Fruit fly (Drosophila melanogaster) whole organism, adult: Measurements from ENCODE around the gene bocks.

Experiments
- CG11617 ChIP-seq: fragments of 200-800 bp; sonication (Bioruptor generic); optimal IDR thresholded peaks from 2 replicates; lab custom pipeline; 2017; ENCODE audit warnings: mild to moderate bottlenecking, missing biosample characterization, missing genetic modification reagents, missing genetic modification characterization
- CG12768 ChIP-seq: fragments of 200-800 bp; sonication (Bioruptor generic); optimal IDR thresholded peaks from 2 replicates; lab custom pipeline; 2017; ENCODE audit warnings: missing biosample characterization, missing genetic modification characterization, mild to moderate bottlenecking, moderate library complexity, missing genetic modification reagents
- CG14711 ChIP-seq: fragments of 200-800 bp; sonication (Bioruptor generic); optimal IDR thresholded peaks from 2 replicates; lab custom pipeline; 2018; ENCODE audit warnings: missing biosample characterization, mild to moderate bottlenecking, missing genetic modification characterization, moderate library complexity
- CG1620 ChIP-seq: fragments of 200-800 bp; sonication (Bioruptor generic); optimal IDR thresholded peaks from 2 replicates; lab custom pipeline; 2016; ENCODE audit warnings: missing biosample characterization, missing genetic modification characterization
- CG33017 ChIP-seq: fragments of 200-800 bp; sonication (Bioruptor generic); optimal IDR thresholded peaks from 2 replicates; lab custom pipeline; 2018; ENCODE audit warnings: missing biosample characterization, mild to moderate bottlenecking, missing genetic modification characterization, moderate library complexity
- CG5204 ChIP-seq: fragments of 200-800 bp; sonication (Bioruptor generic); optimal IDR thresholded peaks from 2 replicates; lab custom pipeline; 2016; ENCODE audit warnings: missing biosample characterization, missing genetic modification characterization
- CG7045 ChIP-seq: fragments of 200-800 bp; sonication (Bioruptor generic); optimal IDR thresholded peaks from 2 replicates; lab custom pipeline; 2017; ENCODE audit warnings: missing biosample characterization, mild to moderate bottlenecking, missing genetic modification characterization
- CG7101 ChIP-seq: fragments of 200-800 bp; sonication (Bioruptor generic); optimal IDR thresholded peaks from 2 replicates; lab custom pipeline; 2018; ENCODE audit warnings: missing biosample characterization, mild to moderate bottlenecking, missing genetic modification characterization, moderate library complexity
- Clk ChIP-seq: fragments of 200-800 bp; sonication (Bioruptor generic); optimal IDR thresholded peaks from 2 replicates; lab custom pipeline; 2017; ENCODE audit warnings: missing biosample characterization, missing genetic modification characterization
- Crg-1 ChIP-seq: fragments of 200-800 bp; sonication (Bioruptor generic); optimal IDR thresholded peaks from 2 replicates; lab custom pipeline; 2016; ENCODE audit warnings: missing biosample characterization, missing genetic modification characterization
- Hr96 ChIP-seq: fragments of 200-800 bp; sonication (Bioruptor generic); optimal IDR thresholded peaks from 2 replicates; lab custom pipeline; 2016; ENCODE audit warnings: missing biosample characterization, missing genetic modification characterization
- Mnt ChIP-seq: fragments of 200-800 bp; sonication (Bioruptor generic); optimal IDR thresholded peaks from 2 replicates; lab custom pipeline; 2016; ENCODE audit warnings: missing biosample characterization, mild to moderate bottlenecking, missing genetic modification characterization
- bab1 ChIP-seq: fragments of 200-800 bp; sonication (Bioruptor generic); optimal IDR thresholded peaks from 3 replicates; lab custom pipeline; 2019; ENCODE audit warnings: missing biosample characterization, mild to moderate bottlenecking, missing genetic modification characterization, moderate library complexity
- cic ChIP-seq: fragments of 200-800 bp; sonication (Bioruptor generic); optimal IDR thresholded peaks from 2 replicates; lab custom pipeline; 2017; ENCODE audit warnings: missing biosample characterization, mild to moderate bottlenecking, missing genetic modification characterization, moderate library complexity
- cnc ChIP-seq, 2 experiments: fragments of >200 bp; optimal IDR thresholded peaks; 2 replicates each; lab custom pipeline; 2017
- kay ChIP-seq: fragments of 200-800 bp; sonication (Bioruptor generic); peaks from one replicate; lab custom pipeline; 2016; ENCODE audit warnings: missing biosample characterization, missing genetic modification characterization, borderline replicate concordance
- ovo ChIP-seq: fragments of 200-800 bp; sonication (Bioruptor generic); optimal IDR thresholded peaks from 2 replicates; lab custom pipeline; 2016; ENCODE audit warnings: missing biosample characterization, missing genetic modification characterization
- pad ChIP-seq: fragments of 200-800 bp; sonication (Bioruptor generic); optimal IDR thresholded peaks from 3 replicates; lab custom pipeline; 2017; ENCODE audit warnings: missing biosample characterization, missing genetic modification characterization, mild to moderate bottlenecking, moderate library complexity, missing genetic modification reagents
- tj ChIP-seq: fragments of 200-800 bp; sonication (Bioruptor generic); optimal IDR thresholded peaks from 3 replicates; lab custom pipeline; 2017; ENCODE audit warnings: missing biosample characterization, mild to moderate bottlenecking, missing genetic modification characterization, moderate library complexity
- toe ChIP-seq: fragments of 200-800 bp; sonication (Bioruptor generic); optimal IDR thresholded peaks from 2 replicates; lab custom pipeline; 2016; ENCODE audit warnings: missing biosample characterization, missing genetic modification characterization

Gene bocks

DNA sequence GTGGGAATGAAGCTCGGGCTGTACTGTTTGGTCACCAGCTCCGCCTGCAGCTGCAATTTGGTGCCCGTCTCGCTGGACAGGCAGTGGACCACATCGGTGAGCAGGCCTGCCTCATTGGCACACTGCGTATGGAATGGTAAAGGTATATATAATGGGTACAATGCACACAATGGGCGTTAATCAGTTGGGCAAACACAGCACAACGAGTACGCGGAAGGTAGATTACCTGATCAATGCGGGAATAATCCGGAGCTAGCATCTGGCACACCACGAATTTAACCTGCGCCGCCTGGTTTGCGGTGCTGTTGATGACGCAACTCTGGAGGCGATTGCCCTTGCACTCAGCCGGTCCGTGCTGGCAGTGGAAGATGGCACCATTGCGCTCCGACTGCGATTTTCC lies 34.6 kb upstream of the bocks start:
- no peak for TF ChIP-seq CG1620 (GFP tag; lab: Kevin White, UChicago)
- TF ChIP-seq Hr96 (GFP tag; lab: Kevin White, UChicago) = no peak
- TF ChIP-seq kay (GFP tag; lab: Kevin White, UChicago) = no peak
- TF ChIP-seq cnc (optimal IDR thresholded peaks at IDR 0.05; lab: Kevin White, UChicago) = no peak
- no peak for TF ChIP-seq Clk (GFP tag; lab: Kevin White, UChicago)
- TF ChIP-seq CG12768 (GFP tag; lab: Kevin White, UChicago) = no peak
- no peak for TF ChIP-seq CG14711 (tag; lab: Kevin White, UChicago)

dm6 chr3R:9620278-9620677 lies 29.5 kb upstream of the bocks start:
- TF ChIP-seq ovo (GFP tag; lab: Kevin White, UChicago) (no peak), pad (GFP tag; lab: Kevin White, UChicago) (no peak), Mnt (GFP tag; lab: Kevin White, UChicago) (no peak), cic (GFP tag; lab: Kevin White, UChicago) (no peak), toe (GFP tag; lab: Kevin White, UChicago) (peak; percentile 20), CG11617 (no peak), bab1 (GFP tag; lab: Kevin White, UChicago) (no peak), CG12768 (GFP tag; lab: Kevin White, UChicago) (no peak), CG33017 (tag; lab: Kevin White, UChicago) (no peak), CG7045 (GFP tag; lab: Kevin White, UChicago) (peak; percentile 29), CG1620 (GFP tag; lab: Kevin White, UChicago) (no peak), Clk (GFP tag; lab: Kevin White, UChicago) (no peak)

DNA sequence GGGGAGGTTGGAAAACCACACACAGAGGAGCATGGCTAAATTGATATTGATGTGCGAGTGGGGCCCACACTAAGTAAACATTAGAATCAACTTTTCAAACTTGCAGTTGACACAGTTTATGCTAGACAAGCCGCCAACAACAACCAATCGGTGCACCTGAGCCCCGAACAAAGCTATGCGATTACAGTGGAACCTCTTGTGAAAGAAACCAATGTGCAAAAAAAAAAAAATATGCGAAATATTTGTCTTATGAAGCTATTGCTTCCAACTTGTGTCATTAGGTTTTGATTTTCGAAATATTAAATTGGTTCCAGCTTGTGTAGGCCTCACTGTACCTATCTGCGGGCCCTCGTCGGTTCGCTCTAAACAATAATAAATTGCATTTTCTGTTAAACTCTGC lies 27.5 kb upstream of the bocks start:
- TF ChIP-seq cnc (optimal IDR thresholded peaks at IDR 0.05; lab: Kevin White, UChicago) = no peak
- TF ChIP-seq CG7045 (GFP tag; lab: Kevin White, UChicago) = peak; percentile 58
- TF ChIP-seq CG12768 (GFP tag; lab: Kevin White, UChicago) = peak; percentile 43
- peak; percentile 7 for TF ChIP-seq pad (GFP tag; lab: Kevin White, UChicago)
- peak; percentile 81 for TF ChIP-seq bab1 (GFP tag; lab: Kevin White, UChicago)
- peak; percentile 36 for TF ChIP-seq CG5204 (GFP tag; lab: Kevin White, UChicago)
- TF ChIP-seq Hr96 (GFP tag; lab: Kevin White, UChicago) = no peak
- TF ChIP-seq CG7101 (tag; lab: Kevin White, UChicago) = peak; percentile 36
- no peak for TF ChIP-seq ovo (GFP tag; lab: Kevin White, UChicago)
- no peak for TF ChIP-seq CG11617
- TF ChIP-seq CG1620 (GFP tag; lab: Kevin White, UChicago) = no peak
- no peak for TF ChIP-seq kay (GFP tag; lab: Kevin White, UChicago)
- TF ChIP-seq tj (GFP tag; lab: Kevin White, UChicago) = no peak
- TF ChIP-seq Crg-1 (GFP tag; lab: Kevin White, UChicago) = no peak
- no peak for TF ChIP-seq Clk (GFP tag; lab: Kevin White, UChicago)
- TF ChIP-seq CG33017 (tag; lab: Kevin White, UChicago) = peak; percentile 4
- TF ChIP-seq Mnt (GFP tag; lab: Kevin White, UChicago) = no peak
- TF ChIP-seq cic (GFP tag; lab: Kevin White, UChicago) = no peak
- no peak for TF ChIP-seq toe (GFP tag; lab: Kevin White, UChicago)
- TF ChIP-seq CG14711 (tag; lab: Kevin White, UChicago) = peak; percentile 47

dm6 chr3R:9613124-9613523 lies 22.3 kb upstream of the bocks start:
- no peak for TF ChIP-seq toe (GFP tag; lab: Kevin White, UChicago)
- no peak for TF ChIP-seq CG1620 (GFP tag; lab: Kevin White, UChicago)
- no peak for TF ChIP-seq Hr96 (GFP tag; lab: Kevin White, UChicago)
- TF ChIP-seq pad (GFP tag; lab: Kevin White, UChicago) = no peak
- no peak for TF ChIP-seq bab1 (GFP tag; lab: Kevin White, UChicago)
- no peak for TF ChIP-seq Mnt (GFP tag; lab: Kevin White, UChicago)
- no peak for TF ChIP-seq CG7101 (tag; lab: Kevin White, UChicago)
- no peak for TF ChIP-seq CG33017 (tag; lab: Kevin White, UChicago)
- no peak for TF ChIP-seq cic (GFP tag; lab: Kevin White, UChicago)
- TF ChIP-seq CG12768 (GFP tag; lab: Kevin White, UChicago) = no peak
- no peak for TF ChIP-seq Clk (GFP tag; lab: Kevin White, UChicago)
- TF ChIP-seq Crg-1 (GFP tag; lab: Kevin White, UChicago) = no peak
- no peak for TF ChIP-seq tj (GFP tag; lab: Kevin White, UChicago)
- no peak for TF ChIP-seq CG11617
- no peak for TF ChIP-seq CG7045 (GFP tag; lab: Kevin White, UChicago)
- TF ChIP-seq cnc (optimal IDR thresholded peaks at IDR 0.05; lab: Kevin White, UChicago) = no peak
- TF ChIP-seq CG5204 (GFP tag; lab: Kevin White, UChicago) = no peak
- no peak for TF ChIP-seq ovo (GFP tag; lab: Kevin White, UChicago)

DNA sequence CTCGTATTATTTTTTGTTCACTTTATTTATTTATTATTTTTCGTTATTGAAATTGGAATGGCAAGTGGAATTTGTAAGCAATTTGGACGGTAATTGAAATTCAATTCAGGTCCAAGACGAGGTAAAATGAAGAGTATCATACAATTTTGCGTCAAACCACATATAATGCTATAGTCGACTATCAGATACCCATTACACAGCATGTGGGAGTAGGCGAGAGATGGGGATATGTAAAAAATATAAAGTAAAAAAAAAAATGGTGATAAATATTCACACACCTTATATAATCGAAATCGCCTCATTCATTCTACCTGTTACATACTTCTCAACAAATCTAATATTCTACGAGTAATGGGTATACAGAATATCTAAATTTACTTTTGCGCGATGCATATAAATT lies 21.4 kb upstream of the bocks start:
- no peak for TF ChIP-seq CG11617
- TF ChIP-seq bab1 (GFP tag; lab: Kevin White, UChicago) = peak; percentile 10
- TF ChIP-seq tj (GFP tag; lab: Kevin White, UChicago) = peak; percentile 10

DNA sequence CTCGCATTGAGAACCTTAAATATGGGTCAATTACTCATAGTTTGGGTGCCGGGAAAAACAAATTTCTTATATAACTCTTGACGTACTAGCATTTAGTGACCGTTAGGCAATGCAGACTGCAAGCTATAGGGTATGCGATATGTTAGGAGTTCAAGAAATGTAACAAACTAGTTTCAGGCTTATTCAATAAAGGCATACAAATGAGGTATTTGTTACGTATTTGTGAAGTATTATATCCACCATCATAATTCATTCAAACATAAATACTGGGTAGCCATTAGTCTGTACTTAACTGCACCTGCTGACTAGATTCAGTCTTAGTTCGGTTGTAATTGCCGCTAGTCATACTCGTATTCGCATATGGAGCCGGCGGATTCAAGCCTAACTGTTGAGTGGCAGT lies 17.4 kb upstream of the bocks start:
- TF ChIP-seq toe (GFP tag; lab: Kevin White, UChicago) (no peak), CG33017 (tag; lab: Kevin White, UChicago) (no peak), CG7101 (tag; lab: Kevin White, UChicago) (no peak), Clk (GFP tag; lab: Kevin White, UChicago) (no peak), kay (GFP tag; lab: Kevin White, UChicago) (no peak), bab1 (GFP tag; lab: Kevin White, UChicago) (no peak), CG5204 (GFP tag; lab: Kevin White, UChicago) (no peak), cic (GFP tag; lab: Kevin White, UChicago) (no peak), pad (GFP tag; lab: Kevin White, UChicago) (no peak)
